Worm (Caenorhabditis elegans) whole organism, mixed stage, embryonic: ENCODE results near the gene T01B11.1.

ENCODE experiments used
- M03D4.4 ChIP-seq: sonication (generic microtip); optimal IDR thresholded peaks from 2 replicates; lab custom pipeline; 2017; ENCODE audit warnings: mild to moderate bottlenecking, missing genetic modification characterization, missing compliant biosample characterization
- bed-3 ChIP-seq: fragments of 200-800 bp; sonication (Bioruptor generic); optimal IDR thresholded peaks from 3 replicates; lab custom pipeline; 2018; ENCODE audit warnings: mild to moderate bottlenecking, missing genetic modification characterization, moderate library complexity, missing compliant biosample characterization
- blmp-1 ChIP-seq: fragments of 150-350 bp; optimal IDR thresholded peaks from 2 replicates; lab custom pipeline; 2014; ENCODE audit warnings: missing biosample characterization, missing genetic modification characterization
- ceh-39 ChIP-seq: fragments of 150-350 bp; optimal IDR thresholded peaks from 2 replicates; lab custom pipeline; 2014; ENCODE audit warnings: missing biosample characterization, missing genetic modification characterization
- ceh-43 ChIP-seq: fragments of 200-800 bp; sonication (Bioruptor generic); optimal IDR thresholded peaks from 2 replicates; lab custom pipeline; 2018; ENCODE audit warnings: mild to moderate bottlenecking, missing genetic modification characterization, moderate library complexity, missing compliant biosample characterization
- ceh-83 ChIP-seq: fragments of 200-800 bp; sonication (Bioruptor generic); optimal IDR thresholded peaks from 2 replicates; lab custom pipeline; 2018; ENCODE audit warnings: mild to moderate bottlenecking, missing genetic modification characterization, missing compliant biosample characterization
- ces-1 ChIP-seq: fragments of 150-350 bp; optimal IDR thresholded peaks from 2 replicates; lab custom pipeline; 2014; ENCODE audit warnings: missing biosample characterization, missing genetic modification reagents, missing genetic modification characterization
- cnd-1 ChIP-seq: fragments of 200-800 bp; sonication (Bioruptor generic); optimal IDR thresholded peaks from 2 replicates; lab custom pipeline; 2018; ENCODE audit warnings: mild to moderate bottlenecking, missing genetic modification characterization, missing compliant biosample characterization
- drap-1 ChIP-seq: fragments of 200-800 bp; sonication (Bioruptor generic); optimal IDR thresholded peaks from 3 replicates; lab custom pipeline; 2018; ENCODE audit warnings: mild to moderate bottlenecking, missing genetic modification characterization, missing compliant biosample characterization
- elt-1 ChIP-seq: sonication (generic microtip); optimal IDR thresholded peaks from 2 replicates; lab custom pipeline; 2017; ENCODE audit warnings: missing genetic modification characterization, mild to moderate bottlenecking, missing compliant biosample characterization, antibody characterized with exemption, moderate library complexity, borderline replicate concordance; ENCODE audit not compliant: insufficient read depth
- elt-3 ChIP-seq: fragments of 150-350 bp; optimal IDR thresholded peaks from 2 replicates; lab custom pipeline; 2014; ENCODE audit warnings: missing biosample characterization, missing genetic modification characterization
- flh-1 ChIP-seq: fragments of 200-800 bp; sonication (Bioruptor generic); optimal IDR thresholded peaks from 2 replicates; lab custom pipeline; 2018; ENCODE audit warnings: mild to moderate bottlenecking, missing genetic modification characterization, moderate library complexity, missing compliant biosample characterization
- ham-2 ChIP-seq: fragments of 200-800 bp; sonication (Bioruptor generic); optimal IDR thresholded peaks from 2 replicates; lab custom pipeline; 2018; ENCODE audit warnings: mild to moderate bottlenecking, missing genetic modification characterization, missing compliant biosample characterization
- hlh-1 ChIP-seq: fragments of 150-350 bp; optimal IDR thresholded peaks from 2 replicates; lab custom pipeline; 2014; ENCODE audit warnings: missing biosample characterization, missing genetic modification reagents, missing genetic modification characterization
- lin-13 ChIP-seq: fragments of 150-350 bp; optimal IDR thresholded peaks from 2 replicates; lab custom pipeline; 2014; ENCODE audit warnings: missing biosample characterization, missing genetic modification characterization
- lsy-2 ChIP-seq: fragments of 150-350 bp; optimal IDR thresholded peaks from 2 replicates; lab custom pipeline; 2014; ENCODE audit warnings: missing biosample characterization, missing genetic modification characterization
- mab-5 ChIP-seq: fragments of 150-350 bp; optimal IDR thresholded peaks from 2 replicates; lab custom pipeline; 2014; ENCODE audit warnings: missing biosample characterization, missing genetic modification characterization
- mep-1 ChIP-seq: fragments of 150-350 bp; optimal IDR thresholded peaks from 2 replicates; lab custom pipeline; 2017; ENCODE audit warnings: missing biosample characterization, missing genetic modification reagents, missing genetic modification characterization, inconsistent platforms
- mls-2 ChIP-seq: sonication (generic microtip); optimal IDR thresholded peaks from 2 replicates; lab custom pipeline; 2016; ENCODE audit warnings: mild to moderate bottlenecking, missing genetic modification characterization, moderate library complexity, missing compliant biosample characterization
- nhr-12 ChIP-seq: fragments of 150-350 bp; optimal IDR thresholded peaks from 2 replicates; lab custom pipeline; 2014; ENCODE audit warnings: missing biosample characterization, missing genetic modification characterization
- nhr-2 ChIP-seq: fragments of 150-350 bp; optimal IDR thresholded peaks from 2 replicates; lab custom pipeline; 2014; ENCODE audit warnings: missing biosample characterization, missing genetic modification characterization
- nhr-237 ChIP-seq: fragments of 150-350 bp; optimal IDR thresholded peaks from 2 replicates; lab custom pipeline; 2014; ENCODE audit warnings: missing biosample characterization, missing genetic modification characterization
- nhr-28 ChIP-seq: fragments of 150-350 bp; optimal IDR thresholded peaks from 2 replicates; lab custom pipeline; 2014; ENCODE audit warnings: missing biosample characterization, missing genetic modification characterization
- nhr-76 ChIP-seq: sonication (generic microtip); optimal IDR thresholded peaks from 2 replicates; lab custom pipeline; 2017; ENCODE audit warnings: missing biosample characterization, missing genetic modification characterization
- pha-4 ChIP-seq: fragments of 150-350 bp; optimal IDR thresholded peaks from 2 replicates; lab custom pipeline; 2018; ENCODE audit warnings: missing biosample characterization, missing genetic modification reagents, missing genetic modification characterization
- sem-2 ChIP-seq: fragments of 200-800 bp; sonication (Bioruptor generic); optimal IDR thresholded peaks from 2 replicates; lab custom pipeline; 2018; ENCODE audit warnings: mild to moderate bottlenecking, missing genetic modification characterization, missing compliant biosample characterization
- sptf-1 ChIP-seq: sonication (generic microtip); optimal IDR thresholded peaks from 2 replicates; lab custom pipeline; 2017; ENCODE audit warnings: mild to moderate bottlenecking, missing genetic modification characterization, moderate library complexity, missing compliant biosample characterization
- tbx-8 ChIP-seq: fragments of 200-800 bp; sonication (Bioruptor generic); optimal IDR thresholded peaks from 2 replicates; lab custom pipeline; 2018; ENCODE audit warnings: mild to moderate bottlenecking, missing genetic modification characterization, moderate library complexity, missing compliant biosample characterization
- unc-39 ChIP-seq: fragments of 150-350 bp; optimal IDR thresholded peaks from 2 replicates; lab custom pipeline; 2014; ENCODE audit warnings: missing biosample characterization, missing genetic modification characterization
- unc-62 ChIP-seq: fragments of 150-350 bp; optimal IDR thresholded peaks from 2 replicates; lab custom pipeline; 2014; ENCODE audit warnings: missing biosample characterization, missing genetic modification reagents, missing genetic modification characterization
- zip-8 ChIP-seq: fragments of 150-350 bp; optimal IDR thresholded peaks from 2 replicates; lab custom pipeline; 2014; ENCODE audit warnings: missing biosample characterization, missing genetic modification characterization
- ztf-11 ChIP-seq: fragments of 150-350 bp; optimal IDR thresholded peaks from 2 replicates; lab custom pipeline; 2014; ENCODE audit warnings: missing biosample characterization, missing genetic modification characterization

Gene T01B11.1

DNA sequence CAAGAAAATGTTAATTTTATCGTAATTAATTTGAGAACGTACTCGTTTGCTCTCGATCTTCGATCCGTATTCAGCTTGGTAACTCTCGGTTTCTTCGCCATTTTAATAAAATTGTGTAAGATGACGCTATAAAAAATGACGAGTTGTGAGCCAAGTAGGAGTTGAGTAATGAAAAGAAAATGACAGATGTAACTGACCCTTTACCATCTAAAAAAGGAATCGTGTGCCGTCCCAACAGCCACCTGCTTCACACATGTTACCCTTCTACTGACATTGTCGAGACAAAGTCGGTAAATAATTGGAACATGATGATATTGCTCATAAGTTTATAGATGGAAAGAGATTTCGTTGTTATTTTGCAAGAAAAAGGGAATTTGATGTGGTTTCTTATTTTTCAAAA is 32.3 kb downstream of the T01B11.1 start, which contains the start of gene hlh-12:
Gene hlh-12 (minus strand): TSS at position 101 of the 400 bp plus-strand sequence.
- TF ChIP-seq ztf-11 (tag; lab: Kevin White, UChicago) (no peak), mep-1 (tag; lab: Kevin White, UChicago) (no peak), lin-13 (tag; lab: Kevin White, UChicago) (no peak), nhr-237 (no peak), sptf-1 (no peak), zip-8 (no peak), mab-5 (tag; lab: Kevin White, UChicago) (no peak), blmp-1 (tag; lab: Kevin White, UChicago) (no peak), ces-1 (GFP tag; lab: Kevin White, UChicago) (no peak), ham-2 (GFP tag; lab: Kevin White, UChicago) (no peak), tbx-8 (GFP tag; lab: Kevin White, UChicago) (no peak), elt-3 (no peak), pha-4 (tag; lab: Kevin White, UChicago) (no peak), cnd-1 (tag; lab: Kevin White, UChicago) (no peak), nhr-12 (tag; lab: Kevin White, UChicago) (no peak)
- TF ChIP-seq, all 35 proteins: peak for 0

ce11 chrIV:8481308-8481707 is 34.3 kb downstream of the T01B11.1 start, which contains the start of gene spp-8:
Gene spp-8 (plus strand): TSS chrIV:8481664.
- TF ChIP-seq mab-5 (tag; lab: Kevin White, UChicago) (no peak), ceh-39 (tag; lab: Kevin White, UChicago) (no peak), zip-8 (no peak), pha-4 (tag; lab: Kevin White, UChicago) (no peak), ceh-43 (GFP tag; lab: Kevin White, UChicago) (no peak), drap-1 (no peak), bed-3 (GFP tag; lab: Kevin White, UChicago) (no peak), ztf-11 (tag; lab: Kevin White, UChicago) (no peak), nhr-2 (tag; lab: Kevin White, UChicago) (no peak), elt-1 (tag; lab: Kevin White, UChicago) (no peak), sem-2 (GFP tag; lab: Kevin White, UChicago) (no peak), M03D4.4 (tag; lab: Kevin White, UChicago) (no peak), ceh-83 (GFP tag; lab: Kevin White, UChicago) (no peak), cnd-1 (tag; lab: Kevin White, UChicago) (no peak), nhr-76 (tag; lab: Kevin White, UChicago) (no peak), nhr-28 (no peak), unc-39 (tag; lab: Kevin White, UChicago) (no peak), blmp-1 (tag; lab: Kevin White, UChicago) (no peak), elt-3 (no peak), nhr-237 (no peak)
- TF ChIP-seq, all 35 proteins: peak for 0

DNA sequence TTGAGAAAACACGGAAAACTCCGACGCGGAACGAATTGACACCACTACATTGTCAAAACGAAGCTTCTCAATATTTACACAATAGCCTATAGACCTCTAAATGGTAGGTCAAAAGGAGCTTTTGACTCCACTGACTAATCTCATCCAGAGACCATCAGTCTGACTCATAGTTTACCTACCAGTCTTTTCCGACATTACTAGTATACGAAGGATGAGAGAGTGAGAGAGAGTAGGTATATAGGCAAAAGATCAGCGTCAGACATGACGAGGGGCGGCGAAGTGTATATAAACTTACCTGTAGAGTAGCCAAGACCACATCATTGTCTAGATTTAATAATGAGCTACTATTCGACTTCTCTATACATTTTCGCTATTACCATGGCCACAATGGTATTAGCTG is 40.2 kb downstream of the T01B11.1 start, which contains the start of gene srlf-3:
Gene srlf-3 (plus strand): TSS at position 301 of the 400 bp plus-strand sequence.
- no peak for TF ChIP-seq drap-1
- TF ChIP-seq elt-3, result no peak
- TF ChIP-seq lsy-2 (tag; lab: Kevin White, UChicago), result no peak
- no peak for TF ChIP-seq ceh-83 (GFP tag; lab: Kevin White, UChicago)
- no peak for TF ChIP-seq ztf-11 (tag; lab: Kevin White, UChicago)
- TF ChIP-seq hlh-1 (tag; lab: Kevin White, UChicago), result no peak
- TF ChIP-seq, all 35 proteins: peak for 0

DNA sequence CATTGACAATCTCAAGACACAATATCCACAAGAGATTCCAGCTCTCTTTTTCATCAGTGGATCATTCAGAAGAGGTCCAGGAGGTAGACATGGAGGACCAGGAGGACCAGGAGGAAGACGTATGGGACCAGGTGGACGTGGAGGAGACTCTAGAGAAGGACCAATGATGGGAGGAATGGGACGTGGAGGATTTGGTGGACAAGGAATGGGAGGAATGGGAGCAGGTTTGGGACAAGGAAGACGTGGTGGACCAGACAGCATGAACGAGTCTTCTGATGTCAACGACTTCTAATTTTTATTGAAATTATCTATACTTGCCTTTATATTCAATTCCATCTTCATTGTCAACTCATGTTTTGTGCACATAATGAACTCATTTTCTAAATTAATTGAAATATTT is 41.0 kb downstream of the T01B11.1 start:
- TF ChIP-seq nhr-2 (tag; lab: Kevin White, UChicago) (no peak), unc-62 (GFP tag; lab: Kevin White, UChicago) (no peak), ceh-43 (GFP tag; lab: Kevin White, UChicago) (no peak), lsy-2 (tag; lab: Kevin White, UChicago) (no peak), zip-8 (no peak), unc-39 (tag; lab: Kevin White, UChicago) (no peak), elt-1 (tag; lab: Kevin White, UChicago) (no peak), elt-3 (no peak), sem-2 (GFP tag; lab: Kevin White, UChicago) (no peak), blmp-1 (tag; lab: Kevin White, UChicago) (no peak)
- TF ChIP-seq, all 35 proteins: peak for 0

ce11 chrIV:8489915-8490314 is 42.9 kb downstream of the T01B11.1 start, which contains the start of gene srlf-2:
Gene srlf-2 (plus strand): TSS chrIV:8490215.
- TF ChIP-seq flh-1 (no peak), ceh-39 (tag; lab: Kevin White, UChicago) (no peak), ham-2 (GFP tag; lab: Kevin White, UChicago) (no peak), nhr-2 (tag; lab: Kevin White, UChicago) (no peak), hlh-1 (tag; lab: Kevin White, UChicago) (no peak), sem-2 (GFP tag; lab: Kevin White, UChicago) (no peak), mls-2 (tag; lab: Kevin White, UChicago) (no peak)
